Fruit fly (Drosophila melanogaster) S2 (cell line): ENCODE measurements around the gene Glut4EF.

Source experiments
- CG8478 ChIP-seq: fragments of >200 bp; optimal IDR thresholded peaks from 2 replicates; lab custom pipeline; 2018
- CTCF ChIP-seq, 2 experiments: fragments of >200 bp; optimal IDR thresholded peaks; 2 replicates each; lab custom pipeline; 2018

- TF ChIP-seq CTCF (optimal IDR thresholded peaks at IDR 0.05; lab: Kevin White, UChicago) (no peak), CG8478 (lab: Kevin White, UChicago) (no peak)
These were observed 75.4 kb downstream of the Glut4EF start for dm6 chr3R:9949903-9950302.
